Worm (Caenorhabditis elegans) whole organism, L4 larva: ENCODE results near the gene idpp-2.

Experiments used
- D1046.2 ChIP-seq: fragments of 200-800 bp; sonication (Bioruptor generic); IDR thresholded peaks from 2 replicates; pipeline ENCODE4 v1.3.6; 2022; ENCODE audit warnings: missing genetic modification characterization, missing compliant biosample characterization
- F10B5.3 ChIP-seq: sonication (generic microtip); optimal IDR thresholded peaks from 2 replicates; lab custom pipeline; 2016; ENCODE audit warnings: mild to moderate bottlenecking, missing genetic modification characterization, missing compliant biosample characterization
- F37D6.2 ChIP-seq: sonication (generic microtip); optimal IDR thresholded peaks from 2 replicates; lab custom pipeline; 2016; ENCODE audit warnings: mild to moderate bottlenecking, missing genetic modification characterization, missing compliant biosample characterization
- F49E8.2 ChIP-seq: sonication (generic microtip); optimal IDR thresholded peaks from 2 replicates; lab custom pipeline; 2016; ENCODE audit warnings: missing compliant biosample characterization, mild to moderate bottlenecking, missing genetic modification characterization, borderline replicate concordance
- Y105C5A.15 ChIP-seq: fragments of 200-800 bp; sonication (Bioruptor generic); IDR thresholded peaks from 2 replicates; pipeline ENCODE4 v1.3.6; 2022; ENCODE audit warnings: missing genetic modification characterization, missing compliant biosample characterization
- Y48G9A.11 ChIP-seq: fragments of 200-800 bp; sonication (Bioruptor generic); IDR thresholded peaks from 2 replicates; pipeline ENCODE4 v1.3.6; 2022; ENCODE audit warnings: missing genetic modification reagents, missing genetic modification characterization, missing compliant biosample characterization
- ama-1 ChIP-seq: fragments of 150-350 bp; optimal IDR thresholded peaks from 2 replicates; lab custom pipeline; 2014; ENCODE audit warnings: inconsistent platforms, mixed read lengths
- arid-1 ChIP-seq: fragments of 200-800 bp; sonication (Bioruptor generic); conservative IDR thresholded peaks from 2 replicates; pipeline ENCODE4 v1.3.6; 2022; ENCODE audit warnings: missing genetic modification reagents, missing genetic modification characterization, missing compliant biosample characterization
- ceh-28 ChIP-seq: fragments of 150-350 bp; optimal IDR thresholded peaks from 2 replicates; lab custom pipeline; 2014; ENCODE audit warnings: missing biosample characterization, missing genetic modification reagents, missing genetic modification characterization
- ceh-32 ChIP-seq: sonication (generic microtip); optimal IDR thresholded peaks from 2 replicates; lab custom pipeline; 2016; ENCODE audit warnings: mild to moderate bottlenecking, missing genetic modification characterization, missing compliant biosample characterization; ENCODE audit not compliant: poor library complexity
- ctbp-1 ChIP-seq: fragments of 200-800 bp; sonication (Bioruptor generic); IDR thresholded peaks from 2 replicates; pipeline ENCODE4 v1.3.6; 2022; ENCODE audit warnings: missing genetic modification reagents, missing genetic modification characterization, missing compliant biosample characterization
- daf-16 ChIP-seq, 3 experiments: sonication (generic microtip); optimal IDR thresholded peaks; 2 replicates each; lab custom pipeline; 2016 to 2017; ENCODE audit warnings: missing genetic modification characterization in 3 of 3, missing genetic modification reagents in 3 of 3, mild to moderate bottlenecking in 2 of 3, missing compliant biosample characterization in 2 of 3, missing biosample characterization in 1 of 3, moderate library complexity in 1 of 3
- daf-19 ChIP-seq: fragments of 200-800 bp; sonication (Bioruptor generic); conservative IDR thresholded peaks from 2 replicates; pipeline ENCODE4 v1.3.6; 2022; ENCODE audit warnings: missing genetic modification characterization, missing compliant biosample characterization
- dmd-8 ChIP-seq: fragments of 200-800 bp; sonication (Bioruptor generic); IDR thresholded peaks from 2 replicates; pipeline ENCODE4 v1.3.6; 2022; ENCODE audit warnings: missing genetic modification characterization, missing compliant biosample characterization
- dmd-9 ChIP-seq: fragments of 200-800 bp; sonication (Bioruptor generic); IDR thresholded peaks from 2 replicates; pipeline ENCODE4 v1.3.6; 2022; ENCODE audit warnings: missing genetic modification reagents, missing genetic modification characterization, missing compliant biosample characterization
- duxl-1 ChIP-seq: sonication (generic microtip); optimal IDR thresholded peaks from 2 replicates; lab custom pipeline; 2016; ENCODE audit warnings: mild to moderate bottlenecking, missing genetic modification characterization, moderate library complexity, missing compliant biosample characterization; ENCODE audit not compliant: poor library complexity
- dve-1 ChIP-seq: sonication (generic microtip); optimal IDR thresholded peaks from 2 replicates; lab custom pipeline; 2017; ENCODE audit warnings: antibody characterized with exemption, mild to moderate bottlenecking, missing genetic modification characterization, missing compliant biosample characterization; ENCODE audit not compliant: insufficient read depth
- fos-1 ChIP-seq: fragments of 150-350 bp; optimal IDR thresholded peaks from 2 replicates; lab custom pipeline; 2014; ENCODE audit warnings: missing biosample characterization, missing genetic modification characterization
- gei-8 ChIP-seq: fragments of 200-800 bp; sonication (Bioruptor generic); optimal IDR thresholded peaks from 2 replicates; lab custom pipeline; 2018; ENCODE audit warnings: mild to moderate bottlenecking, missing genetic modification characterization, missing compliant biosample characterization
- hif-1 ChIP-seq, 2 experiments: sonication (generic microtip); optimal IDR thresholded peaks; 2 replicates each; lab custom pipeline; 2016 to 2017; ENCODE audit warnings: missing compliant biosample characterization in 2 of 2, missing genetic modification characterization in 2 of 2, missing genetic modification reagents in 2 of 2, missing genotype in 2 of 2, mild to moderate bottlenecking in 1 of 2
- hlh-30 ChIP-seq: sonication (generic microtip); optimal IDR thresholded peaks from 2 replicates; lab custom pipeline; 2017; ENCODE audit warnings: antibody characterized with exemption, mild to moderate bottlenecking, missing genetic modification characterization, missing compliant biosample characterization; ENCODE audit not compliant: insufficient read depth
- lim-7 ChIP-seq: fragments of 200-800 bp; sonication (Bioruptor generic); IDR thresholded peaks from 2 replicates; pipeline ENCODE4 v1.3.6; 2022; ENCODE audit warnings: missing genetic modification characterization, missing compliant biosample characterization
- lin-1 ChIP-seq: fragments of 200-800 bp; sonication (Bioruptor generic); IDR thresholded peaks from 2 replicates; pipeline ENCODE4 v1.3.6; 2022; ENCODE audit warnings: missing genetic modification reagents, missing genetic modification characterization, missing compliant biosample characterization
- lin-29 ChIP-seq: fragments of 200-800 bp; sonication (Bioruptor generic); IDR thresholded peaks from 2 replicates; pipeline ENCODE4 v1.3.6; 2022; ENCODE audit warnings: missing genetic modification reagents, missing genetic modification characterization, missing compliant biosample characterization
- lin-38 ChIP-seq: fragments of 200-800 bp; sonication (Bioruptor generic); IDR thresholded peaks from 2 replicates; pipeline ENCODE4 v1.3.6; 2022; ENCODE audit warnings: missing genetic modification reagents, missing genetic modification characterization, missing compliant biosample characterization
- lin-39 ChIP-seq: fragments of 150-350 bp; optimal IDR thresholded peaks from 2 replicates; lab custom pipeline; 2014; ENCODE audit warnings: missing biosample characterization, missing genetic modification reagents, missing genetic modification characterization
- lsy-2 ChIP-seq, 2 experiments: fragments of 150-350 bp in 1 of 2; sonication (generic microtip) in 1 of 2; optimal IDR thresholded peaks; 2 replicates each; lab custom pipeline; 2014 to 2017; ENCODE audit warnings: missing biosample characterization in 2 of 2, missing genetic modification characterization in 2 of 2
- madf-9 ChIP-seq: fragments of 200-800 bp; sonication (Bioruptor generic); conservative IDR thresholded peaks from 2 replicates; pipeline ENCODE4 v1.3.6; 2022; ENCODE audit warnings: missing genetic modification reagents, missing genetic modification characterization, missing compliant biosample characterization
- mdl-1 ChIP-seq, 2 experiments: fragments of 150-350 bp in 1 of 2; sonication (generic microtip) in 1 of 2; optimal IDR thresholded peaks; 2 replicates each; lab custom pipeline; 2014 to 2017; ENCODE audit warnings: missing biosample characterization in 2 of 2, missing genetic modification characterization in 2 of 2
- mdt-29 ChIP-seq: fragments of 200-800 bp; sonication (Bioruptor generic); IDR thresholded peaks from 2 replicates; pipeline ENCODE4 v1.3.6; 2022; ENCODE audit warnings: missing genetic modification reagents, missing genetic modification characterization, missing compliant biosample characterization
- mes-2 ChIP-seq: sonication (generic microtip); optimal IDR thresholded peaks from 2 replicates; lab custom pipeline; 2016; ENCODE audit warnings: missing genotype, mild to moderate bottlenecking, missing genetic modification characterization, missing compliant biosample characterization; ENCODE audit not compliant: poor library complexity, severe bottlenecking
- mxl-3 ChIP-seq: fragments of 200-800 bp; sonication (Bioruptor generic); optimal IDR thresholded peaks from 2 replicates; lab custom pipeline; 2018; ENCODE audit warnings: mild to moderate bottlenecking, missing genetic modification characterization, missing compliant biosample characterization
- nhr-111 ChIP-seq: fragments of 200-800 bp; sonication (Bioruptor generic); optimal IDR thresholded peaks from 2 replicates; lab custom pipeline; 2018; ENCODE audit warnings: mild to moderate bottlenecking, missing genetic modification characterization, missing compliant biosample characterization
- nhr-41 ChIP-seq: fragments of 200-800 bp; sonication (Bioruptor generic); IDR thresholded peaks from 2 replicates; pipeline ENCODE4 v1.3.6; 2022; ENCODE audit warnings: missing genetic modification reagents, missing genetic modification characterization, missing compliant biosample characterization
- nhr-42 ChIP-seq: fragments of 200-800 bp; sonication (Bioruptor generic); IDR thresholded peaks from 2 replicates; pipeline ENCODE4 v1.3.6; 2022; ENCODE audit warnings: missing genetic modification characterization, missing compliant biosample characterization
- nhr-48 ChIP-seq: sonication (generic microtip); optimal IDR thresholded peaks from 2 replicates; lab custom pipeline; 2016; ENCODE audit warnings: mild to moderate bottlenecking, missing genetic modification characterization, missing compliant biosample characterization
- nhr-76 ChIP-seq: fragments of 150-350 bp; optimal IDR thresholded peaks from 2 replicates; lab custom pipeline; 2014; ENCODE audit warnings: missing biosample characterization, missing genetic modification characterization
- nhr-77 ChIP-seq: fragments of 150-350 bp; optimal IDR thresholded peaks from 2 replicates; lab custom pipeline; 2014; ENCODE audit warnings: missing biosample characterization, missing genetic modification characterization
- php-3 ChIP-seq: fragments of 200-800 bp; sonication (Bioruptor generic); IDR thresholded peaks from 2 replicates; pipeline ENCODE4 v1.3.6; 2022; ENCODE audit warnings: missing genetic modification reagents, missing genetic modification characterization, missing compliant biosample characterization
- saeg-2 ChIP-seq: fragments of 200-800 bp; sonication (Bioruptor generic); IDR thresholded peaks from 2 replicates; pipeline ENCODE4 v1.3.6; 2022; ENCODE audit warnings: missing genetic modification reagents, missing genetic modification characterization, missing compliant biosample characterization
- sdz-12 ChIP-seq: fragments of 200-800 bp; sonication (Bioruptor generic); optimal IDR thresholded peaks from 2 replicates; lab custom pipeline; 2018; ENCODE audit warnings: mild to moderate bottlenecking, missing genetic modification characterization, missing compliant biosample characterization
- set-16 ChIP-seq: fragments of 200-800 bp; sonication (Bioruptor generic); IDR thresholded peaks from 2 replicates; pipeline ENCODE4 v1.3.6; 2022; ENCODE audit warnings: missing genetic modification reagents, missing genetic modification characterization, missing compliant biosample characterization
- snpc-1.2 ChIP-seq: fragments of 200-800 bp; sonication (Bioruptor generic); IDR thresholded peaks from 2 replicates; pipeline ENCODE4 v1.3.6; 2022; ENCODE audit warnings: missing genetic modification reagents, missing genetic modification characterization, missing compliant biosample characterization
- spr-3 ChIP-seq: fragments of 200-800 bp; sonication (Bioruptor generic); optimal IDR thresholded peaks from 2 replicates; lab custom pipeline; 2018; ENCODE audit warnings: mild to moderate bottlenecking, missing genetic modification characterization, missing compliant biosample characterization
- tra-1 ChIP-seq: fragments of 200-800 bp; sonication (Bioruptor generic); IDR thresholded peaks from 2 replicates; pipeline ENCODE4 v1.3.6; 2022; ENCODE audit warnings: missing genetic modification reagents, missing genetic modification characterization, missing compliant biosample characterization
- vab-7 ChIP-seq: fragments of 200-800 bp; sonication (Bioruptor generic); IDR thresholded peaks from 2 replicates; pipeline ENCODE4 v1.3.6; 2022; ENCODE audit warnings: missing genetic modification reagents, missing genetic modification characterization, missing compliant biosample characterization
- zfp-3 ChIP-seq: fragments of 200-800 bp; sonication (Bioruptor generic); conservative IDR thresholded peaks from 2 replicates; pipeline ENCODE4 v1.3.6; 2022; ENCODE audit warnings: missing genetic modification reagents, missing genetic modification characterization, missing compliant biosample characterization
- ztf-7 ChIP-seq: fragments of 150-350 bp; optimal IDR thresholded peaks from 2 replicates; lab custom pipeline; 2014; ENCODE audit warnings: missing biosample characterization, missing genetic modification characterization

idpp-2 gene

ce11 chrV:53286-53685, 51.9 kb downstream of the idpp-2 start (continued):
- TF ChIP-seq set-16 (GFP tag; lab: Robert Waterston, UW) (no peak), lin-29 (peak; percentile 54; the same call in 1 of the 2 replicates), mdt-29 (GFP tag; lab: Robert Waterston, UW) (peak; percentile 80), lsy-2 (tag; optimal IDR thresholded peaks at IDR 0.05; lab: Kevin White, UChicago) (no peak), ztf-7 (peak; percentile 53), saeg-2 (GFP tag; lab: Robert Waterston, UW) (no peak), nhr-76 (tag; lab: Kevin White, UChicago) (no peak), sdz-12 (GFP tag; lab: Kevin White, UChicago) (peak; percentile 62), snpc-1.2 (peak; percentile 81), nhr-77 (tag; lab: Kevin White, UChicago) (no peak), Y48G9A.11 (GFP tag; lab: Robert Waterston, UW) (peak; percentile 80; the same call in 1 of the 2 replicates), spr-3 (GFP tag; lab: Kevin White, UChicago) (peak; percentile 17), mxl-3 (GFP tag; lab: Kevin White, UChicago) (peak; percentile 64), gei-8 (GFP tag; lab: Kevin White, UChicago) (peak; percentile 69), Y105C5A.15 (GFP tag; lab: Robert Waterston, UW) (0 out of 2 replicates have a peak, but pooled peaks have one; percentile 56), dve-1 (tag; lab: Kevin White, UChicago) (no peak), lin-39 (tag; lab: Kevin White, UChicago) (no peak), ctbp-1 (GFP tag; lab: Robert Waterston, UW) (peak; percentile 71), fos-1 (no peak), hif-1 (tag; optimal IDR thresholded peaks at IDR 0.05; lab: Kevin White, UChicago) (no peak), dmd-8 (GFP tag; lab: Robert Waterston, UW) (peak; percentile 89), arid-1 (GFP tag; lab: Robert Waterston, UW) (peak; percentile 76; the same call in 1 of the 2 replicates), php-3 (GFP tag; lab: Robert Waterston, UW) (peak; percentile 76), duxl-1 (tag; lab: Kevin White, UChicago) (peak; percentile 77), madf-9 (peak; percentile 76), daf-19 (peak; percentile 86), ceh-32 (tag; lab: Kevin White, UChicago) (peak; percentile 7), nhr-42 (GFP tag; lab: Robert Waterston, UW) (no peak), lin-1 (peak; percentile 77), mes-2 (tag; lab: Kevin White, UChicago) (peak; percentile 76), D1046.2 (GFP tag; lab: Robert Waterston, UW) (peak; percentile 87), ceh-28 (no peak), nhr-48 (peak; percentile 5), lin-38 (GFP tag; lab: Robert Waterston, UW) (peak; percentile 75), lim-7 (GFP tag; lab: Robert Waterston, UW) (peak; percentile 93), nhr-41 (GFP tag; lab: Robert Waterston, UW) (0 out of 2 replicates have a peak, but pooled peaks have one; percentile 76), tra-1 (GFP tag; lab: Robert Waterston, UW) (peak; percentile 59; the same call in 1 of the 2 replicates), daf-16 (GFP tag; optimal IDR thresholded peaks at IDR 0.05; lab: Kevin White, UChicago) (peak; percentile 55 to 82), daf-16 (tag; optimal IDR thresholded peaks at IDR 0.05; lab: Kevin White, UChicago) (peak; percentile 51), hlh-30 (tag; lab: Kevin White, UChicago) (peak; percentile 62), vab-7 (GFP tag; lab: Robert Waterston, UW) (no peak; the same call in 1 of the 2 replicates), F37D6.2 (tag; lab: Kevin White, UChicago) (peak; percentile 48), mdl-1 (tag; optimal IDR thresholded peaks at IDR 0.05; lab: Kevin White, UChicago) (peak in 1 of 2 experiments; percentile 60), nhr-111 (peak; percentile 71), zfp-3 (0 out of 2 replicates have a peak, but pooled peaks have one; percentile 52), F49E8.2 (tag; lab: Kevin White, UChicago) (peak; percentile 18), ama-1 (no peak), dmd-9 (GFP tag; lab: Robert Waterston, UW) (0 out of 2 replicates have a peak, but pooled peaks have one; percentile 10), F10B5.3 (tag; lab: Kevin White, UChicago) (peak; percentile 39)
